Worm (Caenorhabditis elegans) whole organism, L2 larva: ENCODE measurements around the gene srz-37.

Experiments used
- C34F6.9 ChIP-seq: fragments of 150-350 bp; optimal IDR thresholded peaks from 2 replicates; lab custom pipeline; 2014; ENCODE audit warnings: missing biosample characterization, missing genetic modification characterization
- R02D3.7 ChIP-seq: fragments of 150-350 bp; optimal IDR thresholded peaks from 2 replicates; lab custom pipeline; 2014; ENCODE audit warnings: missing biosample characterization, missing genetic modification characterization
- Y55F3AM.14 ChIP-seq: fragments of 200-800 bp; sonication (Bioruptor generic); optimal IDR thresholded peaks from 2 replicates; lab custom pipeline; 2018; ENCODE audit warnings: mild to moderate bottlenecking, missing genetic modification characterization, missing compliant biosample characterization
- ZK546.5 ChIP-seq: sonication (generic microtip); optimal IDR thresholded peaks from 2 replicates; lab custom pipeline; 2017; ENCODE audit warnings: missing biosample characterization, missing genetic modification characterization
- aly-2 ChIP-seq: fragments of 150-350 bp; optimal IDR thresholded peaks from 2 replicates; lab custom pipeline; 2014; ENCODE audit warnings: missing biosample characterization, missing genetic modification characterization
- blmp-1 ChIP-seq: sonication (generic microtip); optimal IDR thresholded peaks from 2 replicates; lab custom pipeline; 2017; ENCODE audit warnings: missing genetic modification characterization, mild to moderate bottlenecking, missing compliant biosample characterization, antibody characterized with exemption, moderate library complexity; ENCODE audit not compliant: insufficient read depth
- ceh-16 ChIP-seq: fragments of 150-350 bp; optimal IDR thresholded peaks from 2 replicates; lab custom pipeline; 2014; ENCODE audit warnings: missing biosample characterization, missing genetic modification characterization
- ceh-82 ChIP-seq: fragments of 150-350 bp; optimal IDR thresholded peaks from 2 replicates; lab custom pipeline; 2014; ENCODE audit warnings: missing biosample characterization, missing genetic modification characterization
- elt-1 ChIP-seq: fragments of 150-350 bp; optimal IDR thresholded peaks from 2 replicates; lab custom pipeline; 2014; ENCODE audit warnings: missing biosample characterization, missing genetic modification characterization
- elt-3 ChIP-seq: sonication (generic microtip); optimal IDR thresholded peaks from 2 replicates; lab custom pipeline; 2017; ENCODE audit warnings: missing biosample characterization, missing genetic modification characterization
- fos-1 ChIP-seq: fragments of 150-350 bp; optimal IDR thresholded peaks from 2 replicates; lab custom pipeline; 2014; ENCODE audit warnings: missing biosample characterization, missing genetic modification characterization
- gmeb-1 ChIP-seq: fragments of 150-350 bp; optimal IDR thresholded peaks from 2 replicates; lab custom pipeline; 2014; ENCODE audit warnings: missing biosample characterization, missing genetic modification characterization
- lsy-2 ChIP-seq, 2 experiments: fragments of 150-350 bp in 1 of 2; sonication (generic microtip) in 1 of 2; optimal IDR thresholded peaks; 2 replicates each; lab custom pipeline; 2014 to 2017; ENCODE audit warnings: missing biosample characterization in 2 of 2, missing genetic modification characterization in 2 of 2
- mbf-1 ChIP-seq: sonication (generic microtip); optimal IDR thresholded peaks from 2 replicates; lab custom pipeline; 2017; ENCODE audit warnings: missing biosample characterization, missing genetic modification characterization
- mdl-1 ChIP-seq, 2 experiments: fragments of 150-350 bp in 1 of 2; sonication (generic microtip) in 1 of 2; optimal IDR thresholded peaks; 2 replicates each; lab custom pipeline; 2017; ENCODE audit warnings: missing biosample characterization in 2 of 2, missing genetic modification characterization in 2 of 2
- nhr-10 ChIP-seq: sonication (generic microtip); optimal IDR thresholded peaks from 2 replicates; lab custom pipeline; 2017; ENCODE audit warnings: missing biosample characterization, missing genetic modification characterization
- nhr-11 ChIP-seq: fragments of 150-350 bp; optimal IDR thresholded peaks from 2 replicates; lab custom pipeline; 2014; ENCODE audit warnings: missing biosample characterization, missing genetic modification characterization
- nhr-12 ChIP-seq: fragments of 150-350 bp; optimal IDR thresholded peaks from 2 replicates; lab custom pipeline; 2014; ENCODE audit warnings: missing biosample characterization, missing genetic modification characterization
- nhr-129 ChIP-seq: fragments of 150-350 bp; optimal IDR thresholded peaks from 2 replicates; lab custom pipeline; 2014; ENCODE audit warnings: missing biosample characterization, missing genetic modification characterization
- nhr-237 ChIP-seq: fragments of 150-350 bp; optimal IDR thresholded peaks from 2 replicates; lab custom pipeline; 2014; ENCODE audit warnings: missing biosample characterization, missing genetic modification characterization
- nhr-25 ChIP-seq: fragments of 150-350 bp; sonication (generic microtip); optimal IDR thresholded peaks from 3 replicates; lab custom pipeline; 2014; ENCODE audit warnings: missing biosample characterization, missing genetic modification characterization
- peb-1 ChIP-seq: fragments of 150-350 bp; optimal IDR thresholded peaks from 2 replicates; lab custom pipeline; 2014; ENCODE audit warnings: missing biosample characterization, missing genetic modification characterization
- sem-4 ChIP-seq: fragments of 150-350 bp; optimal IDR thresholded peaks from 2 replicates; lab custom pipeline; 2014; ENCODE audit warnings: missing biosample characterization, missing genetic modification reagents, missing genetic modification characterization
- skn-1 ChIP-seq: sonication (generic microtip); optimal IDR thresholded peaks from 2 replicates; lab custom pipeline; 2017; ENCODE audit warnings: missing biosample characterization, missing genetic modification characterization
- sma-9 ChIP-seq, 2 experiments: fragments of 150-350 bp in 1 of 2; sonication (generic microtip) in 1 of 2; optimal IDR thresholded peaks; 2 replicates each; lab custom pipeline; 2014 to 2016; ENCODE audit warnings: missing genetic modification characterization in 2 of 2, mild to moderate bottlenecking in 1 of 2, missing biosample characterization in 1 of 2, missing compliant biosample characterization in 1 of 2, missing genetic modification reagents in 1 of 2, moderate library complexity in 1 of 2
- snpc-4 ChIP-seq: fragments of 150-350 bp; optimal IDR thresholded peaks from 2 replicates; lab custom pipeline; 2014; ENCODE audit warnings: missing biosample characterization, missing genetic modification characterization
- unc-39 ChIP-seq: fragments of 150-350 bp; optimal IDR thresholded peaks from 2 replicates; lab custom pipeline; 2014; ENCODE audit warnings: missing biosample characterization, missing genetic modification characterization
- unc-55 ChIP-seq: fragments of 150-350 bp; sonication (generic microtip); optimal IDR thresholded peaks from 3 replicates; lab custom pipeline; 2014; ENCODE audit warnings: missing biosample characterization, missing genetic modification reagents, missing genetic modification characterization
- unc-62 ChIP-seq: fragments of 150-350 bp; optimal IDR thresholded peaks from 2 replicates; lab custom pipeline; 2014; ENCODE audit warnings: missing biosample characterization, missing genetic modification reagents, missing genetic modification characterization
- ztf-1 ChIP-seq: fragments of 200-800 bp; sonication (Bioruptor generic); conservative IDR thresholded peaks from 2 replicates; pipeline ENCODE4 v1.3.6; 2022; ENCODE audit warnings: missing genetic modification characterization, missing compliant biosample characterization
- ztf-11 ChIP-seq: sonication (generic microtip); optimal IDR thresholded peaks from 2 replicates; lab custom pipeline; 2017; ENCODE audit warnings: missing biosample characterization, missing genetic modification characterization

The srz-37 gene

ce11 chrIV:3515412-3516046 lies 33.9 kb upstream of the srz-37 start (continued):
- TF ChIP-seq aly-2 (tag; lab: Kevin White, UChicago) (no peak), fos-1 (tag; lab: Kevin White, UChicago) (peak; percentile 86), lsy-2 (tag; optimal IDR thresholded peaks at IDR 0.05; lab: Kevin White, UChicago) (peak in 1 of 2 experiments; percentile 60), unc-55 (GFP tag; lab: Kevin White, UChicago) (peak; percentile 83), nhr-129 (peak; percentile 72), sem-4 (no peak), ZK546.5 (tag; lab: Kevin White, UChicago) (no peak), skn-1 (no peak), nhr-237 (tag; lab: Kevin White, UChicago) (no peak), elt-3 (tag; lab: Kevin White, UChicago) (no peak), nhr-12 (tag; lab: Kevin White, UChicago) (no peak), peb-1 (tag; lab: Kevin White, UChicago) (no peak), gmeb-1 (tag; lab: Kevin White, UChicago) (no peak), nhr-10 (tag; lab: Kevin White, UChicago) (no peak), ztf-1 (GFP tag; lab: Robert Waterston, UW) (no peak), snpc-4 (tag; lab: Kevin White, UChicago) (peak; percentile 22), nhr-25 (no peak)

- TF ChIP-seq nhr-25 (no peak), Y55F3AM.14 (GFP tag; lab: Kevin White, UChicago) (no peak), nhr-11 (no peak), mdl-1 (tag; optimal IDR thresholded peaks at IDR 0.05; lab: Kevin White, UChicago) (no peak), ztf-1 (GFP tag; lab: Robert Waterston, UW) (no peak), C34F6.9 (tag; lab: Kevin White, UChicago) (no peak), elt-1 (no peak), lsy-2 (tag; optimal IDR thresholded peaks at IDR 0.05; lab: Kevin White, UChicago) (no peak), sma-9 (GFP tag; optimal IDR thresholded peaks at IDR 0.05; lab: Kevin White, UChicago) (no peak), sma-9 (tag; optimal IDR thresholded peaks at IDR 0.05; lab: Kevin White, UChicago) (no peak), unc-62 (GFP tag; lab: Kevin White, UChicago) (no peak), unc-39 (no peak)
- TF ChIP-seq, all 48 proteins: peak for 0
Measured at ce11 chrIV:3514467-3514866, 32.8 kb upstream of the srz-37 start, which contains the start of gene tsg-101. TSS of gene tsg-101 (minus strand) at chrIV:3514567.

- TF ChIP-seq blmp-1 (tag; lab: Kevin White, UChicago) (no peak), mbf-1 (tag; lab: Kevin White, UChicago) (no peak), ceh-82 (tag; lab: Kevin White, UChicago) (no peak), ztf-11 (no peak), lsy-2 (tag; optimal IDR thresholded peaks at IDR 0.05; lab: Kevin White, UChicago) (no peak), R02D3.7 (tag; lab: Kevin White, UChicago) (no peak)
Measured at ce11 chrIV:3509477-3510063, 27.9 kb upstream of the srz-37 start, which contains the start of gene ced-10. TSS of gene ced-10 (minus strand) at chrIV:3509527.

- TF ChIP-seq R02D3.7 (tag; lab: Kevin White, UChicago) (no peak), lsy-2 (tag; optimal IDR thresholded peaks at IDR 0.05; lab: Kevin White, UChicago) (peak in 1 of 2 experiments; percentile 5)
Measured at ce11 chrIV:3505940-3506339, 24.3 kb upstream of the srz-37 start.

- no peak for TF ChIP-seq nhr-10 (tag; lab: Kevin White, UChicago)
- no peak for TF ChIP-seq C34F6.9 (tag; lab: Kevin White, UChicago)
- no peak for TF ChIP-seq ceh-16 (tag; lab: Kevin White, UChicago)
- no peak for TF ChIP-seq nhr-237 (tag; lab: Kevin White, UChicago)
- no peak for TF ChIP-seq mbf-1 (tag; lab: Kevin White, UChicago)
Measured at ce11 chrIV:3504144-3504543, 22.5 kb upstream of the srz-37 start, which contains the start of gene srz-83. TSS of gene srz-83 (plus strand) at chrIV:3504444.
